Fruit fly (Drosophila melanogaster) whole organism, pupa: ENCODE data around the gene Hrb98DE.

Experiments
- CG17806 ChIP-seq: fragments of 200-800 bp; sonication (Bioruptor generic); optimal IDR thresholded peaks from 2 replicates; lab custom pipeline; 2018; ENCODE audit warnings: missing biosample characterization, mild to moderate bottlenecking, missing genetic modification characterization, moderate library complexity
- CG32121 ChIP-seq: fragments of 200-800 bp; sonication (Bioruptor generic); IDR thresholded peaks from 2 replicates; pipeline ENCODE4 v1.3.6; 2022; ENCODE audit warnings: missing biosample characterization, missing genetic modification characterization
- CG9948 ChIP-seq: fragments of 200-800 bp; sonication (Bioruptor generic); optimal IDR thresholded peaks from 2 replicates; lab custom pipeline; 2018; ENCODE audit warnings: missing biosample characterization, mild to moderate bottlenecking, missing genetic modification characterization, moderate library complexity
- EcR ChIP-seq: fragments of 200-800 bp; sonication (Bioruptor generic); optimal IDR thresholded peaks from 3 replicates; lab custom pipeline; 2019; ENCODE audit warnings: missing biosample characterization, missing genetic modification characterization, mild to moderate bottlenecking, moderate library complexity, missing genetic modification reagents
- Snoo ChIP-seq: fragments of 200-800 bp; sonication (Bioruptor generic); optimal IDR thresholded peaks from 3 replicates; lab custom pipeline; 2017; ENCODE audit warnings: missing biosample characterization, mild to moderate bottlenecking, missing genetic modification characterization, inconsistent platforms
- gl ChIP-seq: fragments of 200-800 bp; sonication (Bioruptor generic); optimal IDR thresholded peaks from 2 replicates; lab custom pipeline; 2018; ENCODE audit warnings: missing biosample characterization, mild to moderate bottlenecking, missing genetic modification characterization

DNA sequence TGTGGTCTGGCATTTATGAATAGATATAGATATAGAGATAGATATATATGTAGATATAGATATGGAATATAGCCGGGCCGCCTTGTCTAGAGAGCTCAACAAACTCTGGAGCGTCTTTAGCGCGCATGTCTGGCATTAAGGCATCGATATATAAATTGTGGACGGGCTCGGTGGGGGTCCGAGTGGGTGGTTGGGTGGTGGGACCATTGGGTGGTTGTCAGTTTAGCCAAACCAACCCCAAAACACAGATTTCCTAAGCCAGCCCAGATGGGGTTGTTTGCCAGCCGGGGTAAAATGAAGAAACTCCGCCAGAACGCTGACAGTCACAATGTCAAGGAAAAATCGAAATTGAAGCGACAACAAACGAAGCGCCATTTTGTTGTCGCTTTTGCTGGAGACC, 20.1 kb upstream of the Hrb98DE start:
- TF ChIP-seq Snoo (tag; lab: Kevin White, UChicago) (no peak), CG9948 (no peak), EcR (GFP tag; lab: Kevin White, UChicago) (no peak), CG17806 (no peak), gl (tag; lab: Kevin White, UChicago) (no peak), CG32121 (GFP tag; lab: Robert Waterston, UW) (no peak)
